Worm (Caenorhabditis elegans) whole organism, late embryonic: ENCODE results near the gene C14H10.2.

Experiments used
- Y22D7AL.16 ChIP-seq: sonication (generic microtip); optimal IDR thresholded peaks from 2 replicates; lab custom pipeline; 2016; ENCODE audit warnings: missing genetic modification characterization, missing compliant biosample characterization
- ama-1 ChIP-seq: fragments of 150-350 bp; optimal IDR thresholded peaks from 2 replicates; lab custom pipeline; 2014
- che-1 ChIP-seq: sonication (generic microtip); optimal IDR thresholded peaks from 2 replicates; lab custom pipeline; 2016; ENCODE audit warnings: mild to moderate bottlenecking, missing genetic modification characterization, missing compliant biosample characterization
- dmd-4 ChIP-seq: sonication (generic microtip); optimal IDR thresholded peaks from 2 replicates; lab custom pipeline; 2016; ENCODE audit warnings: borderline replicate concordance, missing genetic modification characterization, missing compliant biosample characterization
- fkh-10 ChIP-seq: fragments of 150-350 bp; optimal IDR thresholded peaks from 2 replicates; lab custom pipeline; 2014; ENCODE audit warnings: missing biosample characterization, missing genetic modification reagents, missing genetic modification characterization
- nhr-11 ChIP-seq: fragments of 150-350 bp; optimal IDR thresholded peaks from 2 replicates; lab custom pipeline; 2014; ENCODE audit warnings: missing biosample characterization, missing genetic modification characterization
- odd-2 ChIP-seq: sonication (generic microtip); optimal IDR thresholded peaks from 2 replicates; lab custom pipeline; 2017; ENCODE audit warnings: antibody characterized with exemption, mild to moderate bottlenecking, missing genetic modification characterization, missing compliant biosample characterization
- pax-1 ChIP-seq: fragments of 150-350 bp; optimal IDR thresholded peaks from 2 replicates; lab custom pipeline; 2014; ENCODE audit warnings: missing biosample characterization, missing genetic modification characterization
- pha-4 ChIP-seq: fragments of 150-350 bp; optimal IDR thresholded peaks from 2 replicates; lab custom pipeline; 2018; ENCODE audit warnings: missing biosample characterization, missing genetic modification reagents, missing genetic modification characterization
- pqm-1 ChIP-seq: sonication (generic microtip); optimal IDR thresholded peaks from 2 replicates; lab custom pipeline; 2016; ENCODE audit warnings: missing genetic modification characterization, missing compliant biosample characterization

- TF ChIP-seq Y22D7AL.16 (no peak), pax-1 (tag; lab: Kevin White, UChicago) (no peak), fkh-10 (GFP tag; lab: Kevin White, UChicago) (no peak), pqm-1 (tag; lab: Kevin White, UChicago) (no peak), dmd-4 (tag; lab: Kevin White, UChicago) (no peak), pha-4 (tag; lab: Kevin White, UChicago) (no peak), nhr-11 (tag; lab: Kevin White, UChicago) (no peak), ama-1 (lab: Kevin White, UChicago) (no peak), che-1 (tag; lab: Kevin White, UChicago) (no peak), odd-2 (tag; lab: Kevin White, UChicago) (no peak)
Measured at ce11 chrX:10225845-10226244, 26.8 kb downstream of the C14H10.2 start.
